Worm (Caenorhabditis elegans): Measurements from ENCODE around the gene folt-3.

The folt-3 gene

DNA sequence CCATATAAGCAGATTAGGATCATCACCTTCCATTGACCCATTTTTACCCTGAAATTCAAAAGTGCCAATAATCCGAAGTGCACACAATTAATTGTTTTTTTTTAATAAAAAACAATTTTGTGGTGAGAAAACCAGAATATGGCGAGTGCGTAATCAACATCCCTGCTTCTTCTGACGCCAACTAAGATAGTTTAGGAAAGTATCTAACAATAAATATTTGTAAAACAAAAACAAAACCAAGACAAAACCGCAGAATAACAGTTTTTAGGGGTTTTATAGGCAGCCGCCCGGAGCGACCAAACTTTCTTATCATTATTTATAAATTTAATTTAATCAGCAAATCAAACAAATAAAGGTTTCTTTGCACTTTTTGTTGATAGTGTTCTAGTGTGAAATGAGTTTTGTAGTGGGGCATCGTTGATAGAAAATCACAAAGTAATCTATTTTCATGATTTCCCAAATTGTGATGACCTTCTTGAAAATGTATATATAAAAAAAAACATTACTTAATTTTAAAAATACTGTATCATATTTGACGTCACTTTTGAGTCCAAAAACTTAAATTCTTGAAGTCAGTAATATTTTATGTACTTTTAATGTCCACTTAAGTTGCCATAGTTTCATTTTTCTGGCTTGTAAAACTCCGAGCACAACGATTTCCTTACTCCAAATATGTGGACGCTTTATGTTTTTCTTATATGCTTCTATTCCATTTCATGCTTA, at the start of gene folt-3, which contains the start of gene clec-214:
Gene folt-3, minus strand, starts transcription at position 51 of the 723 bp plus-strand sequence.
Gene clec-214, plus strand, starts transcription at position 673 of the 723 bp plus-strand sequence.
- TF ChIP-seq elt-4 (tag; optimal IDR thresholded peaks at IDR 0.05) (no peak), nfya-1 (tag; optimal IDR thresholded peaks at IDR 0.05) (no peak), pha-4 (tag; optimal IDR thresholded peaks at IDR 0.05) (no peak), ahr-1 (tag; optimal IDR thresholded peaks at IDR 0.05) (no peak), nhr-11 (tag; optimal IDR thresholded peaks at IDR 0.05) (no peak), ceh-2 (tag; optimal IDR thresholded peaks at IDR 0.05) (no peak), npax-4 (tag; optimal IDR thresholded peaks at IDR 0.05) (no peak), lim-6 (tag; optimal IDR thresholded peaks at IDR 0.05) (no peak), ceh-34 (tag; optimal IDR thresholded peaks at IDR 0.05) (no peak), unc-55 (GFP tag; optimal IDR thresholded peaks at IDR 0.05) (no peak), unc-3 (GFP tag; conservative IDR thresholded peaks at IDR 0.05) (no peak), unc-3 (tag; optimal IDR thresholded peaks at IDR 0.05) (no peak), hlh-15 (tag; optimal IDR thresholded peaks at IDR 0.05) (no peak), K02D7.2 (tag; optimal IDR thresholded peaks at IDR 0.05) (no peak)

DNA sequence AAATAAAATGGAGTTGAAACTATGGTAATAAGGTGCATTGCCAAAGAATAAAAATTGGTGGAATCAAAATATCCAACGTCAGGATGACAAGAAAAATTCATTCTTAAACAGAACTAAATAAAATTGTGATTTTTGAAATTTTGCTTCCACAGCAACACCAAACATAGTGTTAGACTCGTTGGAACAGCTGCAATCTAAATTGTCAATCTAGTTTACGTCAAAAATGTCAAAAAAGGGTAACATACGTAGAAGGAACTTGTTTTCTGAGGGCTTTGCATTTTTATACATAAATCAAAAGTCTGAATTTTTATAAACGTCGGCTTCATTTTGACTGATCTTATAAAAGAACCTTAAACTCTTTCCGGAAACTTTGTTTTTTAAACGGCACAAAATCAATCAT, 44.0 kb upstream of the folt-3 start, which contains the start of gene srh-200:
Gene srh-200, minus strand, starts transcription at position 101 of the 400 bp plus-strand sequence.
- no peak for TF ChIP-seq elt-2 (tag; optimal IDR thresholded peaks at IDR 0.05)
- no peak for TF ChIP-seq ceh-48 (tag; optimal IDR thresholded peaks at IDR 0.05)
- TF ChIP-seq nfya-1 (tag; optimal IDR thresholded peaks at IDR 0.05) = no peak
- TF ChIP-seq F13H6.1 (tag; optimal IDR thresholded peaks at IDR 0.05) = no peak
- TF ChIP-seq elt-4 (tag; optimal IDR thresholded peaks at IDR 0.05) = no peak
- no peak for TF ChIP-seq tbx-7 (tag; optimal IDR thresholded peaks at IDR 0.05)
- TF ChIP-seq nhr-232 (tag; optimal IDR thresholded peaks at IDR 0.05) = no peak
- no peak for TF ChIP-seq pag-3 (tag; optimal IDR thresholded peaks at IDR 0.05; ENCODE audit: borderline replicate concordance)
- TF ChIP-seq sox-2 (GFP tag; IDR thresholded peaks at IDR 0.05) = no peak
- TF ChIP-seq ama-1 (optimal IDR thresholded peaks at IDR 0.05) = no peak
- no peak for TF ChIP-seq C38D4.7 (GFP tag; optimal IDR thresholded peaks at IDR 0.05)
- no peak for TF ChIP-seq ttx-3 (tag; optimal IDR thresholded peaks at IDR 0.05)
- TF ChIP-seq fax-1 (tag; optimal IDR thresholded peaks at IDR 0.05) = no peak
- TF ChIP-seq pat-9 (tag; optimal IDR thresholded peaks at IDR 0.05) = no peak
- TF ChIP-seq K02D7.2 (tag; optimal IDR thresholded peaks at IDR 0.05) = no peak
- TF ChIP-seq unc-3 (GFP tag; conservative IDR thresholded peaks at IDR 0.05) = no peak
- no peak for TF ChIP-seq unc-3 (tag; optimal IDR thresholded peaks at IDR 0.05)
- TF ChIP-seq sox-4 (tag; optimal IDR thresholded peaks at IDR 0.05) = no peak

DNA sequence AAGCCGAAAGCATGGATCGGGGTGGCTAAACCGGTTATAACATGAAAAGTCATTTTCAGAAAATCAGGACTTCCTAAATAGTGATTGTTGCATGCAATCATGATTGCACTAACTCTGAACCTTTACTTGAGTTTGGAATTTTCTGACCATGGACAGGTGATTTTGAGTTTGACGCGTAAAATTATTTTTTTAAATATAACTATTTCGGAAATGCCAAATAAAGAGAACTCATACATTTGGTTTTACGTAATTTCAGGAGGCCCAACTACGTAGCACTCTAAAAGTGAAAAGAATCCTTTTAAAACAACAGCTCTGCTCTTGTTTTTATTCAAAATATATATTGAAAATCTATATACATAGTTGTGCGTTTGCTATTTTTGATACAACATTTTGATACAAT, 42.2 kb upstream of the folt-3 start, which contains the start of gene srh-234:
Gene srh-234, minus strand, starts transcription at position 101 of the 400 bp plus-strand sequence.
- TF ChIP-seq ets-4 (tag; optimal IDR thresholded peaks at IDR 0.05) = no peak
- no peak for TF ChIP-seq zip-5 (tag; optimal IDR thresholded peaks at IDR 0.05)
- no peak for TF ChIP-seq mec-3 (tag; optimal IDR thresholded peaks at IDR 0.05; ENCODE audit: borderline replicate concordance)
- TF ChIP-seq ref-2 (tag; optimal IDR thresholded peaks at IDR 0.05) = no peak
- TF ChIP-seq ceh-34 (tag; optimal IDR thresholded peaks at IDR 0.05) = no peak
- no peak for TF ChIP-seq unc-55 (GFP tag; optimal IDR thresholded peaks at IDR 0.05)

DNA sequence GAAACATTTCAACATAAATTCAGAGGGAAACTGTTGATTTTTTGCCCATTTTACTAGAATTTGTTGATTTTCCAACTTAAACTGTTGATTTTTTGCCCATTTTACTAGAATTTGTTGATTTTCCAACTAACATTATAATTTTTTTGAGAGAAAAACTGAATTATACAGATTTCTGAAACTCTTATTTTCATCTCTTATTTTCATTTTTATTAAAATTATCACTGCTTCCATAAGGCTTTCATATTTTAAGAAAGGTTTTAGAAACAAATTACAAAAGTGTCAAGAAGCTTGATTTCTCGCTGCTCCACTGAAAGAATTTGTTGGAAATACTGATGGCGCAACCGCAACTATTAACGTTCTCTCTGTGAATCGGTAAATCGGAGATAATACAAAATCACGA, 40.4 kb upstream of the folt-3 start:
- TF ChIP-seq ceh-22 (tag; optimal IDR thresholded peaks at IDR 0.05) (no peak), hlh-13 (GFP tag; optimal IDR thresholded peaks at IDR 0.05) (no peak), ceh-45 (GFP tag; IDR thresholded peaks at IDR 0.05) (no peak), pros-1 (tag; optimal IDR thresholded peaks at IDR 0.05) (no peak), dve-1 (tag; optimal IDR thresholded peaks at IDR 0.05) (no peak), sox-4 (tag; optimal IDR thresholded peaks at IDR 0.05) (no peak), madf-2 (tag; optimal IDR thresholded peaks at IDR 0.05) (no peak), che-1 (tag; optimal IDR thresholded peaks at IDR 0.05) (no peak), pat-9 (tag; optimal IDR thresholded peaks at IDR 0.05) (no peak), ref-2 (tag; optimal IDR thresholded peaks at IDR 0.05) (no peak), nfya-1 (tag; optimal IDR thresholded peaks at IDR 0.05) (no peak), ceh-31 (tag; optimal IDR thresholded peaks at IDR 0.05) (no peak), pha-2 (tag; optimal IDR thresholded peaks at IDR 0.05) (no peak), syd-9 (tag; optimal IDR thresholded peaks at IDR 0.05) (no peak), fax-1 (tag; optimal IDR thresholded peaks at IDR 0.05) (no peak), ceh-24 (tag; optimal IDR thresholded peaks at IDR 0.05) (no peak), pag-3 (tag; optimal IDR thresholded peaks at IDR 0.05; ENCODE audit: borderline replicate concordance) (no peak), F13H6.1 (tag; optimal IDR thresholded peaks at IDR 0.05) (no peak), C08G9.2 (tag; optimal IDR thresholded peaks at IDR 0.05) (no peak), ceh-19 (GFP tag; optimal IDR thresholded peaks at IDR 0.05) (no peak)

All from whole organism, late embryonic.